Fruit fly (Drosophila melanogaster): Measurements from ENCODE around the gene CG6138.
A peak's percentile ranks its signal among the peaks of the same experiment; 100 is the strongest.

Gene CG6138

DNA sequence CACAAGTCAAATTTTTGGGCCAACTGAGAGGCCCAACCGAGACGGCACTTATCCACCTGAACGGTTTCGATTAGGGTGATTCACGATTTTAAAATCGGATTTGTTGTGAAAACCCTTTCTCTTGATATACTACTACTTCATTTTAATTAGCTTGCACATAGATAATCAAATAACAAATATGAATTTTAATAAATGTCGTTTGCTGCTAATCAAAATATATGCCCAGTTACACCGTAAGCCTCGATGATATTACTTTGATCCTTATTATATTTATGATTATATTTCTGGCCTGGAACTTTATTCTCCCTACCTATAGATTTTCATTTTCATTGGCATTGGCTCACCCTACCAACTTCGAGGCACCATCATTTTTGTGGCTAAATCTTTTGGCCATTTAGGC, 48.8 kb downstream of the CG6138 start:
- TF ChIP-seq CG6854 (GFP tag; optimal IDR thresholded peaks at IDR 0.05), result no peak
- peak; percentile 51 for TF ChIP-seq Drgx (GFP tag; IDR thresholded peaks at IDR 0.05)
- TF ChIP-seq BtbVII (GFP tag; optimal IDR thresholded peaks at IDR 0.05), result no peak
- peak; percentile 16 for TF ChIP-seq CG2712 (tag; optimal IDR thresholded peaks at IDR 0.05)
- TF ChIP-seq CG2120 (GFP tag; optimal IDR thresholded peaks at IDR 0.05), result no peak
- no peak for TF ChIP-seq lbe (GFP tag; optimal IDR thresholded peaks at IDR 0.05)
- TF ChIP-seq fd96Cb (tag; optimal IDR thresholded peaks at IDR 0.05), result no peak
- no peak for TF ChIP-seq CG14050 (GFP tag; IDR thresholded peaks at IDR 0.05)
- TF ChIP-seq CG33213 (GFP tag; optimal IDR thresholded peaks at IDR 0.05), result no peak
- peak; percentile 24 for TF ChIP-seq CG18599 (GFP tag; optimal IDR thresholded peaks at IDR 0.05)
- no peak for TF ChIP-seq CG14441 (GFP tag; IDR thresholded peaks at IDR 0.05)
- TF ChIP-seq dmrt99B (tag; optimal IDR thresholded peaks at IDR 0.05), result peak; percentile 41
- no peak for TF ChIP-seq CG6175 (GFP tag; IDR thresholded peaks at IDR 0.05)
- TF ChIP-seq Fer2 (tag; optimal IDR thresholded peaks at IDR 0.05), result no peak
- no peak for TF ChIP-seq CG12236 (GFP tag; optimal IDR thresholded peaks at IDR 0.05)
- no peak for TF ChIP-seq slou (GFP tag; optimal IDR thresholded peaks at IDR 0.05)
- peak; percentile 1 for TF ChIP-seq CoRest (tag; optimal IDR thresholded peaks at IDR 0.05)
- no peak for TF ChIP-seq CG7745 (tag; optimal IDR thresholded peaks at IDR 0.05)
- TF ChIP-seq CG13287 (GFP tag; IDR thresholded peaks at IDR 0.05; ENCODE audit: partially characterized antibody), result no peak
- TF ChIP-seq CG5245 (GFP tag; optimal IDR thresholded peaks at IDR 0.05), result no peak
- no peak for TF ChIP-seq MBD-R2 (GFP tag; IDR thresholded peaks at IDR 0.05)
- no peak for TF ChIP-seq Fer3 (tag; optimal IDR thresholded peaks at IDR 0.05)
- TF ChIP-seq CG9817 (tag; optimal IDR thresholded peaks at IDR 0.05), result no peak
- TF ChIP-seq ara (GFP tag; IDR thresholded peaks at IDR 0.05), result no peak
- TF ChIP-seq HLH3B (GFP tag; IDR thresholded peaks at IDR 0.05), result no peak
- TF ChIP-seq Trl (optimal IDR thresholded peaks at IDR 0.05), result no peak
- TF ChIP-seq Trl (GFP tag; optimal IDR thresholded peaks at IDR 0.05), result no peak
- TF ChIP-seq NFAT (GFP tag; IDR thresholded peaks at IDR 0.05), result no peak
- TF ChIP-seq lmd (GFP tag; IDR thresholded peaks at IDR 0.05), result no peak
- TF ChIP-seq Xrp1 (GFP tag; IDR thresholded peaks at IDR 0.05), result peak; percentile 32; the same call in 1 of the 2 replicates
- TF ChIP-seq CG32772 (GFP tag; IDR thresholded peaks at IDR 0.05), result no peak
- no peak for TF ChIP-seq CG1529 (GFP tag; optimal IDR thresholded peaks at IDR 0.05)
- no peak for TF ChIP-seq disco-r (GFP tag; optimal IDR thresholded peaks at IDR 0.05)
- peak; percentile 34 for TF ChIP-seq gem (tag; optimal IDR thresholded peaks at IDR 0.05)
- no peak for TF ChIP-seq Ada2b (GFP tag; IDR thresholded peaks at IDR 0.05)
- peak; percentile 5 for TF ChIP-seq CG11504 (tag; optimal IDR thresholded peaks at IDR 0.05)
- TF ChIP-seq CG17802 (tag; optimal IDR thresholded peaks at IDR 0.05), result no peak
- no peak for TF ChIP-seq tgo (GFP tag; IDR thresholded peaks at IDR 0.05)
- TF ChIP-seq btn (GFP tag; optimal IDR thresholded peaks at IDR 0.05), result no peak
- no peak for TF ChIP-seq CG10209 (GFP tag; optimal IDR thresholded peaks at IDR 0.05)
- TF ChIP-seq CG13424 (tag; optimal IDR thresholded peaks at IDR 0.05), result peak; percentile 36
- TF ChIP-seq esg (GFP tag; conservative IDR thresholded peaks at IDR 0.05), result no peak
- no peak for TF ChIP-seq CG10147 (GFP tag; optimal IDR thresholded peaks at IDR 0.05)
- TF ChIP-seq prd (optimal IDR thresholded peaks at IDR 0.05), result no peak
- no peak for TF ChIP-seq prd (GFP tag; IDR thresholded peaks at IDR 0.05)
- peak; percentile 3 for TF ChIP-seq CG10979 (tag; optimal IDR thresholded peaks at IDR 0.05)
- no peak for TF ChIP-seq CG9727 (GFP tag; optimal IDR thresholded peaks at IDR 0.05)
- TF ChIP-seq chm (GFP tag; IDR thresholded peaks at IDR 0.05), result no peak
- TF ChIP-seq Sry-δ (GFP tag; optimal IDR thresholded peaks at IDR 0.05), result no peak
- no peak for TF ChIP-seq Meics (GFP tag; optimal IDR thresholded peaks at IDR 0.05)
- no peak for TF ChIP-seq MTF-1 (GFP tag; optimal IDR thresholded peaks at IDR 0.05; ENCODE audit: borderline replicate concordance)
- TF ChIP-seq Atf3 (GFP tag; optimal IDR thresholded peaks at IDR 0.05), result no peak
- TF ChIP-seq CG4404 (GFP tag; IDR thresholded peaks at IDR 0.05), result no peak

Data from whole organism, embryonic.